Worm (Caenorhabditis elegans) whole organism, midembryonic: ENCODE data around the gene mam-5.

ENCODE experiments used
- T22C8.4 ChIP-seq: fragments of 200-800 bp; sonication (Bioruptor generic); IDR thresholded peaks from 2 replicates; pipeline ENCODE4 v1.3.6; 2022; ENCODE audit warnings: missing genetic modification characterization, missing compliant biosample characterization
- cog-1 ChIP-seq: sonication (generic microtip); optimal IDR thresholded peaks from 2 replicates; lab custom pipeline; 2016; ENCODE audit warnings: missing genetic modification characterization, missing compliant biosample characterization
- flt-1 ChIP-seq: fragments of 200-800 bp; sonication (Bioruptor generic); IDR thresholded peaks from 2 replicates; pipeline ENCODE4 v1.3.6; 2022; ENCODE audit warnings: missing genetic modification characterization, missing compliant biosample characterization
- klf-2 ChIP-seq: fragments of 200-800 bp; sonication (Bioruptor generic); conservative IDR thresholded peaks from 2 replicates; pipeline ENCODE4 v1.3.6; 2022; ENCODE audit warnings: missing genetic modification reagents, missing genetic modification characterization, missing compliant biosample characterization
- med-1 ChIP-seq: sonication (generic microtip); optimal IDR thresholded peaks from 2 replicates; lab custom pipeline; 2017; ENCODE audit warnings: missing genetic modification characterization, mild to moderate bottlenecking, missing compliant biosample characterization, antibody characterized with exemption, missing genetic modification reagents; ENCODE audit not compliant: insufficient read depth
- ref-1 ChIP-seq: fragments of 200-800 bp; sonication (Bioruptor generic); conservative IDR thresholded peaks from 2 replicates; pipeline ENCODE4 v1.3.6; 2022; ENCODE audit warnings: missing genetic modification reagents, missing genetic modification characterization, missing compliant biosample characterization
- tab-1 ChIP-seq: fragments of 200-800 bp; sonication (Bioruptor generic); IDR thresholded peaks from 2 replicates; pipeline ENCODE4 v1.3.6; 2022; ENCODE audit warnings: missing genetic modification characterization, missing compliant biosample characterization
- ztf-23 ChIP-seq: fragments of 200-800 bp; sonication (Bioruptor generic); IDR thresholded peaks from 2 replicates; pipeline ENCODE4 v1.3.6; 2022; ENCODE audit warnings: missing genetic modification reagents, missing genetic modification characterization, missing compliant biosample characterization
- ztf-29 ChIP-seq: fragments of 200-800 bp; sonication (Bioruptor generic); IDR thresholded peaks from 2 replicates; pipeline ENCODE4 v1.3.6; 2022; ENCODE audit warnings: missing genetic modification reagents, missing genetic modification characterization, missing compliant biosample characterization

- TF ChIP-seq klf-2 (no peak), T22C8.4 (no peak), flt-1 (GFP tag; lab: Robert Waterston, UW) (no peak), cog-1 (tag; lab: Kevin White, UChicago) (no peak), ztf-23 (GFP tag; lab: Robert Waterston, UW) (no peak), ztf-29 (no peak), med-1 (GFP tag; lab: Kevin White, UChicago) (no peak), tab-1 (no peak), ref-1 (GFP tag; lab: Robert Waterston, UW) (no peak)
Measured at ce11 chrV:9962394-9962793, 9.9 kb downstream of the mam-5 start, which contains the start of gene madf-4.
